Fruit fly (Drosophila melanogaster): ENCODE results near the gene CG3225.

The CG3225 gene

dm6 chr2L:4852605-4853102 is 34.6 kb upstream of the CG3225 start, which contains the start of gene smog:
Gene smog, plus strand, starts transcription at chr2L:4852864.
- TF ChIP-seq jim (GFP tag; optimal IDR thresholded peaks at IDR 0.05) (no peak), woc (GFP tag; optimal IDR thresholded peaks at IDR 0.05) (no peak), Mio (GFP tag; optimal IDR thresholded peaks at IDR 0.05) (no peak), br (GFP tag; optimal IDR thresholded peaks at IDR 0.05) (no peak), CG9705 (GFP tag; optimal IDR thresholded peaks at IDR 0.05) (no peak), fru (GFP tag; optimal IDR thresholded peaks at IDR 0.05) (no peak), Vsx2 (GFP tag; optimal IDR thresholded peaks at IDR 0.05; ENCODE audit: partially characterized antibody) (no peak), CrebA (GFP tag; optimal IDR thresholded peaks at IDR 0.05; ENCODE audit: borderline replicate concordance) (no peak), usp (GFP tag; optimal IDR thresholded peaks at IDR 0.05) (no peak), Rel (GFP tag; optimal IDR thresholded peaks at IDR 0.05) (no peak), Rel (tag; optimal IDR thresholded peaks at IDR 0.05) (no peak)

DNA sequence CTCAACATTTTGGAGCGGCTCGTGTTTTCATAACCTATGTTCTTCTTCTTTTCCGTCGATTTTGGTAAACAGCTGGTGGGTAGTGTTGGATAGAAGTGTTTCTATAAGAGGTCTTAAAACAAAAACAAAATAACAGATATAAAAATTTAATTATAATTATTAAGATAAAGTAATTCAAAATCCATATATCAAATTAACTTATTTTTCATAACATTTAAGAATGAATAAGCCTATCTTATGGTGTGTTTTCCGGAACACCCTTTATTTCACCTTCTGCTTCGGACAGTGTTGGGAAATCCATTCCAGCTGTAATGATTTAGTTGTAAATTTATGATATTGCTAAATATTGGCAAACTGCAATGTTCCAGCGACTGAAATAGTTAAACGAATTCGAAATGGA is 32.3 kb upstream of the CG3225 start, which contains the start of the genes mRpS2 and Mon1:
Gene mRpS2 (minus strand): TSS at position 64 of the 400 bp plus-strand sequence.
Gene Mon1 (plus strand): TSS at position 286 of the 400 bp plus-strand sequence.
- TF ChIP-seq jim (GFP tag; optimal IDR thresholded peaks at IDR 0.05), result peak; percentile 43
- peak; percentile 93 for TF ChIP-seq Sp1 (GFP tag; optimal IDR thresholded peaks at IDR 0.05)
- peak; percentile 89 for TF ChIP-seq Hr83 (GFP tag; optimal IDR thresholded peaks at IDR 0.05; ENCODE audit: poor library complexity, severe bottlenecking)
- TF ChIP-seq sage (GFP tag; optimal IDR thresholded peaks at IDR 0.05), result peak; percentile 81
- TF ChIP-seq Hr78 (GFP tag; optimal IDR thresholded peaks at IDR 0.05), result no peak
- TF ChIP-seq h (GFP tag; optimal IDR thresholded peaks at IDR 0.05), result peak; percentile 90
- peak; percentile 34 for TF ChIP-seq Myc (optimal IDR thresholded peaks at IDR 0.05)
- TF ChIP-seq pan (optimal IDR thresholded peaks at IDR 0.05), result no peak
- no peak for TF ChIP-seq Abd-B (GFP tag; optimal IDR thresholded peaks at IDR 0.05)
- peak; percentile 93 for TF ChIP-seq sv (GFP tag; optimal IDR thresholded peaks at IDR 0.05)
- no peak for TF ChIP-seq Dif (GFP tag; optimal IDR thresholded peaks at IDR 0.05; ENCODE audit: partially characterized antibody)
- TF ChIP-seq lola (GFP tag; optimal IDR thresholded peaks at IDR 0.05), result no peak
- no peak for TF ChIP-seq N (GFP tag; optimal IDR thresholded peaks at IDR 0.05)
- no peak for TF ChIP-seq Vsx2 (GFP tag; optimal IDR thresholded peaks at IDR 0.05; ENCODE audit: partially characterized antibody)
- peak; percentile 83 for TF ChIP-seq br (GFP tag; optimal IDR thresholded peaks at IDR 0.05)
- no peak for TF ChIP-seq usp (GFP tag; optimal IDR thresholded peaks at IDR 0.05)
- TF ChIP-seq dl (GFP tag; optimal IDR thresholded peaks at IDR 0.05; ENCODE audit: insufficient read depth in 1 of 2, partially characterized antibody in 2 of 2), result no peak
- no peak for TF ChIP-seq CrebA (GFP tag; optimal IDR thresholded peaks at IDR 0.05; ENCODE audit: borderline replicate concordance)
- no peak for TF ChIP-seq tai (GFP tag; optimal IDR thresholded peaks at IDR 0.05)
- TF ChIP-seq GATAd (GFP tag; optimal IDR thresholded peaks at IDR 0.05), result peak; percentile 86
- TF ChIP-seq Hnf4 (GFP tag; optimal IDR thresholded peaks at IDR 0.05), result peak; percentile 93
- peak; percentile 62 for TF ChIP-seq woc (GFP tag; optimal IDR thresholded peaks at IDR 0.05)
- peak; percentile 94 for TF ChIP-seq OdsH (GFP tag; optimal IDR thresholded peaks at IDR 0.05)
- TF ChIP-seq dmrt93B (GFP tag; optimal IDR thresholded peaks at IDR 0.05), result peak; percentile 86
- TF ChIP-seq foxo (GFP tag; optimal IDR thresholded peaks at IDR 0.05), result peak in 1 of 2 experiments; percentile 96
- TF ChIP-seq brk (GFP tag; optimal IDR thresholded peaks at IDR 0.05), result no peak
- TF ChIP-seq CG9705 (GFP tag; optimal IDR thresholded peaks at IDR 0.05), result peak; percentile 86
- peak; percentile 83 for TF ChIP-seq ey (GFP tag; optimal IDR thresholded peaks at IDR 0.05)
- TF ChIP-seq Rel (GFP tag; optimal IDR thresholded peaks at IDR 0.05), result peak; percentile 4
- TF ChIP-seq Rel (tag; optimal IDR thresholded peaks at IDR 0.05), result peak; percentile 69
- TF ChIP-seq Jra (GFP tag; optimal IDR thresholded peaks at IDR 0.05), result peak; percentile 82
- TF ChIP-seq Mio (GFP tag; optimal IDR thresholded peaks at IDR 0.05), result no peak
- peak; percentile 96 for TF ChIP-seq rgr (GFP tag; optimal IDR thresholded peaks at IDR 0.05)
- TF ChIP-seq HLH106 (tag; optimal IDR thresholded peaks at IDR 0.05), result peak; percentile 97
- TF ChIP-seq dsf (GFP tag; optimal IDR thresholded peaks at IDR 0.05; ENCODE audit: borderline replicate concordance), result peak; percentile 74
- peak; percentile 88 for TF ChIP-seq fru (GFP tag; optimal IDR thresholded peaks at IDR 0.05)
- TF ChIP-seq psq (GFP tag; optimal IDR thresholded peaks at IDR 0.05), result peak; percentile 91
- TF ChIP-seq CG32264 (GFP tag; optimal IDR thresholded peaks at IDR 0.05), result peak; percentile 66
- TF ChIP-seq Dfd (GFP tag; optimal IDR thresholded peaks at IDR 0.05), result no peak

Measured in whole organism, wandering third instar larva.